Worm (Caenorhabditis elegans) whole organism, L4/young adult: ENCODE data around the gene F37B12.1.

Experiments used
- W03F9.2 ChIP-seq: fragments of 150-350 bp; optimal IDR thresholded peaks from 2 replicates; lab custom pipeline; 2014; ENCODE audit warnings: missing biosample characterization, missing genetic modification characterization
- him-1 ChIP-seq: sonication (generic microtip); optimal IDR thresholded peaks from 2 replicates; lab custom pipeline; 2016; ENCODE audit warnings: missing genotype, missing genetic modification reagents, missing genetic modification characterization, missing compliant biosample characterization

DNA sequence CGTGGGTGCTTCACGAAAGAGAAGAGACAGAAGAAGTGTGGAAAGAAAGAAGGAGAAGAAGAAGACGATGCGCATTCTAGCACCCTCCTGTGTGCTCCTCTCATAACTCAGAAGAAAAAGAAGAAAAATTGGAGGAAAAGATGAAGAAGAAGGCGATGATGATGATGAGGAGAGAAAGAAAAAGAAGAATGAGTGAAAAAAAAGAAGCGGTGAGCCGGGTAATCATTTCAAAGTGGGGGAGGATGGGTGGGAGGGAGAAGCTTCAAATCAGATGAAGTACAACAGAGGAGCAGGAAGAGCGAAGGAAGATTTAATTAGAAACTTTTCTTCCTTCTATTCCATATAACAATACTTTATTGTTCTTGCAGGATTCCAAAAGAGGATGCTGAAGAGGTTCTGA lies 18.4 kb downstream of the F37B12.1 start:
- TF ChIP-seq W03F9.2 (no peak), him-1 (tag; lab: Kevin White, UChicago) (no peak)
